Fruit fly (Drosophila melanogaster): ENCODE results near the gene bur.

Gene bur

dm6 chr2L:21142972-21143385 lies 36.5 kb downstream of the bur start, which contains the start of gene pths (continued):
- TF ChIP-seq CG17186 (GFP tag; optimal IDR thresholded peaks at IDR 0.05) (peak; percentile 65), Nf-YA (GFP tag; IDR thresholded peaks at IDR 0.05) (peak; percentile 37; the same call in 1 of the 2 replicates), CG33557 (GFP tag; optimal IDR thresholded peaks at IDR 0.05) (no peak), CG2678 (tag; optimal IDR thresholded peaks at IDR 0.05) (no peak), bowl (GFP tag; IDR thresholded peaks at IDR 0.05) (no peak), CG15011 (GFP tag; optimal IDR thresholded peaks at IDR 0.05) (no peak), Sox100B (GFP tag; optimal IDR thresholded peaks at IDR 0.05) (no peak), btn (GFP tag; optimal IDR thresholded peaks at IDR 0.05) (no peak), CG10431 (GFP tag; optimal IDR thresholded peaks at IDR 0.05) (no peak), CG11504 (tag; optimal IDR thresholded peaks at IDR 0.05) (no peak), p53 (GFP tag; optimal IDR thresholded peaks at IDR 0.05) (no peak), E2f2 (GFP tag; IDR thresholded peaks at IDR 0.05) (peak; percentile 10; the same call in 1 of the 2 replicates), Oli (tag; optimal IDR thresholded peaks at IDR 0.05) (no peak), CG7556 (GFP tag; optimal IDR thresholded peaks at IDR 0.05) (no peak), CG17361 (GFP tag; IDR thresholded peaks at IDR 0.05) (peak; percentile 44; the same call in 2 of the 3 replicates), CG17568 (GFP tag; optimal IDR thresholded peaks at IDR 0.05) (no peak), Chrac-16 (GFP tag; optimal IDR thresholded peaks at IDR 0.05) (peak; percentile 40), NFAT (GFP tag; IDR thresholded peaks at IDR 0.05) (peak; percentile 54), Hsf (GFP tag; optimal IDR thresholded peaks at IDR 0.05) (peak; percentile 67), trh (GFP tag; optimal IDR thresholded peaks at IDR 0.05) (no peak), maf-S (GFP tag; optimal IDR thresholded peaks at IDR 0.05) (peak; percentile 50), CG9876 (GFP tag; optimal IDR thresholded peaks at IDR 0.05) (peak; percentile 49), Hmr (GFP tag; optimal IDR thresholded peaks at IDR 0.05) (peak; percentile 65), tll (GFP tag; optimal IDR thresholded peaks at IDR 0.05) (no peak), phol (tag; optimal IDR thresholded peaks at IDR 0.05) (peak; percentile 67), slp2 (GFP tag; optimal IDR thresholded peaks at IDR 0.05) (peak; percentile 11), CG18262 (tag; optimal IDR thresholded peaks at IDR 0.05) (no peak), CG10654 (GFP tag; optimal IDR thresholded peaks at IDR 0.05) (peak; percentile 37), CG11695 (GFP tag; IDR thresholded peaks at IDR 0.05) (0 out of 3 replicates have a peak, but pooled peaks have one; percentile 8), NK7.1 (GFP tag; optimal IDR thresholded peaks at IDR 0.05) (no peak), Pdp1 (GFP tag; optimal IDR thresholded peaks at IDR 0.05) (peak; percentile 57 to 62), Hr51 (GFP tag; optimal IDR thresholded peaks at IDR 0.05) (no peak), vvl (GFP tag; IDR thresholded peaks at IDR 0.05) (no peak; the same call in 1 of the 2 replicates), lola (GFP tag; optimal IDR thresholded peaks at IDR 0.05) (peak in 2 of 3 experiments; percentile 5 to 80), CrebB (tag; optimal IDR thresholded peaks at IDR 0.05) (no peak), sd (tag; optimal IDR thresholded peaks at IDR 0.05) (no peak), CG16863 (GFP tag; optimal IDR thresholded peaks at IDR 0.05) (no peak), CG16779 (GFP tag; IDR thresholded peaks at IDR 0.05) (no peak), CTCF (GFP tag; optimal IDR thresholded peaks at IDR 0.05) (no peak), Neu2 (GFP tag; optimal IDR thresholded peaks at IDR 0.05; ENCODE audit: borderline replicate concordance) (no peak), z (GFP tag; IDR thresholded peaks at IDR 0.05) (no peak), stc (GFP tag; IDR thresholded peaks at IDR 0.05) (no peak), CG13287 (GFP tag; IDR thresholded peaks at IDR 0.05; ENCODE audit: partially characterized antibody) (peak; percentile 78), emc (GFP tag; optimal IDR thresholded peaks at IDR 0.05) (no peak), CG2199 (GFP tag; IDR thresholded peaks at IDR 0.05) (no peak), C15 (GFP tag; IDR thresholded peaks at IDR 0.05) (no peak), CG31388 (GFP tag; optimal IDR thresholded peaks at IDR 0.05) (no peak), sima (GFP tag; optimal IDR thresholded peaks at IDR 0.05) (no peak), CG13123 (GFP tag; optimal IDR thresholded peaks at IDR 0.05) (peak; percentile 22), NC2α (GFP tag; optimal IDR thresholded peaks at IDR 0.05) (peak; percentile 4), ewg (GFP tag; optimal IDR thresholded peaks at IDR 0.05) (no peak)

Data from whole organism, embryonic.